Worm (Caenorhabditis elegans) whole organism, late embryonic: ENCODE data around the gene F08G2.4.

Experiments
- C38D4.7 ChIP-seq: fragments of 200-800 bp; sonication (Bioruptor generic); optimal IDR thresholded peaks from 2 replicates; lab custom pipeline; 2018; ENCODE audit warnings: mild to moderate bottlenecking, missing genetic modification characterization, moderate library complexity, missing compliant biosample characterization
- ceh-9 ChIP-seq: sonication (generic microtip); optimal IDR thresholded peaks from 2 replicates; lab custom pipeline; 2016; ENCODE audit warnings: mild to moderate bottlenecking, missing genetic modification characterization, inconsistent platforms, missing compliant biosample characterization
- elt-2 ChIP-seq: sonication (generic microtip); optimal IDR thresholded peaks from 2 replicates; lab custom pipeline; 2016; ENCODE audit warnings: missing genetic modification reagents, missing genetic modification characterization, missing compliant biosample characterization
- eyg-1 ChIP-seq: sonication (generic microtip); optimal IDR thresholded peaks from 2 replicates; lab custom pipeline; 2016; ENCODE audit warnings: missing genotype, missing genetic modification characterization, missing compliant biosample characterization
- lin-11 ChIP-seq: fragments of 200-800 bp; sonication (Bioruptor generic); optimal IDR thresholded peaks from 2 replicates; lab custom pipeline; 2018; ENCODE audit warnings: mild to moderate bottlenecking, missing genetic modification characterization, missing compliant biosample characterization
- nhr-232 ChIP-seq: sonication (generic microtip); optimal IDR thresholded peaks from 2 replicates; lab custom pipeline; 2016; ENCODE audit warnings: missing genetic modification characterization, missing compliant biosample characterization
- pha-4 ChIP-seq: fragments of 150-350 bp; optimal IDR thresholded peaks from 2 replicates; lab custom pipeline; 2018; ENCODE audit warnings: missing biosample characterization, missing genetic modification reagents, missing genetic modification characterization
- pqm-1 ChIP-seq: sonication (generic microtip); optimal IDR thresholded peaks from 2 replicates; lab custom pipeline; 2016; ENCODE audit warnings: missing genetic modification characterization, missing compliant biosample characterization
- tbx-2 ChIP-seq: sonication (generic microtip); optimal IDR thresholded peaks from 2 replicates; lab custom pipeline; 2016; ENCODE audit warnings: missing genetic modification characterization, missing compliant biosample characterization

ce11 chrII:13879589-13879988 lies 49.2 kb downstream of the F08G2.4 start:
- TF ChIP-seq pha-4 (tag; lab: Kevin White, UChicago) (no peak), ceh-9 (no peak), pqm-1 (tag; lab: Kevin White, UChicago) (no peak), eyg-1 (no peak), nhr-232 (tag; lab: Kevin White, UChicago) (no peak), elt-2 (tag; lab: Kevin White, UChicago) (no peak), lin-11 (tag; lab: Kevin White, UChicago) (no peak), tbx-2 (tag; lab: Kevin White, UChicago) (no peak), C38D4.7 (GFP tag; lab: Kevin White, UChicago) (no peak)
